Worm (Caenorhabditis elegans) whole organism, L3 larva: Measurements from ENCODE around the gene coa-4.

ENCODE experiments used
- R02D3.7 ChIP-seq: fragments of 150-350 bp; optimal IDR thresholded peaks from 2 replicates; lab custom pipeline; 2014; ENCODE audit warnings: missing biosample characterization, missing genetic modification characterization
- ZK546.5 ChIP-seq: sonication (generic microtip); optimal IDR thresholded peaks from 2 replicates; lab custom pipeline; 2017; ENCODE audit warnings: missing biosample characterization, missing genetic modification characterization
- aly-2 ChIP-seq: fragments of 150-350 bp; optimal IDR thresholded peaks from 2 replicates; lab custom pipeline; 2014; ENCODE audit warnings: missing biosample characterization, missing genetic modification characterization
- ceh-16 ChIP-seq: sonication (generic microtip); optimal IDR thresholded peaks from 2 replicates; lab custom pipeline; 2017; ENCODE audit warnings: missing biosample characterization, missing genetic modification characterization
- ceh-28 ChIP-seq: fragments of 150-350 bp; optimal IDR thresholded peaks from 2 replicates; lab custom pipeline; 2014; ENCODE audit warnings: missing biosample characterization, missing genetic modification reagents, missing genetic modification characterization
- ceh-9 ChIP-seq: sonication (generic microtip); optimal IDR thresholded peaks from 2 replicates; lab custom pipeline; 2018; ENCODE audit warnings: missing biosample characterization, missing genetic modification characterization
- daf-12 ChIP-seq: fragments of 150-350 bp; optimal IDR thresholded peaks from 2 replicates; lab custom pipeline; 2014; ENCODE audit warnings: missing biosample characterization, missing genetic modification reagents, missing genetic modification characterization
- egl-27 ChIP-seq: sonication (generic microtip); optimal IDR thresholded peaks from 4 replicates; lab custom pipeline; 2017; ENCODE audit warnings: missing biosample characterization, missing genetic modification reagents, missing genetic modification characterization
- egl-5 ChIP-seq: fragments of 150-350 bp; optimal IDR thresholded peaks from 2 replicates; lab custom pipeline; 2017; ENCODE audit warnings: missing biosample characterization, missing genetic modification reagents, missing genetic modification characterization, inconsistent platforms
- elt-1 ChIP-seq: fragments of 150-350 bp; optimal IDR thresholded peaks from 2 replicates; lab custom pipeline; 2014; ENCODE audit warnings: missing biosample characterization, missing genetic modification characterization
- elt-2 ChIP-seq: sonication (generic microtip); optimal IDR thresholded peaks from 2 replicates; lab custom pipeline; 2016; ENCODE audit warnings: missing genetic modification reagents, mild to moderate bottlenecking, missing genetic modification characterization, missing compliant biosample characterization
- elt-3 ChIP-seq, 3 experiments: fragments of 150-350 bp in 1 of 3; sonication (generic microtip) in 2 of 3; optimal IDR thresholded peaks; 2 replicates in 2 of 3; 4 replicates in 1 of 3; lab custom pipeline; 2014 to 2017; ENCODE audit warnings: missing biosample characterization in 3 of 3, missing genetic modification characterization in 3 of 3
- eor-1 ChIP-seq, 2 experiments: fragments of 150-350 bp; optimal IDR thresholded peaks; 2 replicates each; lab custom pipeline; 2014 to 2018; ENCODE audit warnings: missing biosample characterization in 2 of 2, missing genetic modification characterization in 2 of 2
- fkh-10 ChIP-seq: sonication (generic microtip); optimal IDR thresholded peaks from 2 replicates; lab custom pipeline; 2017; ENCODE audit warnings: missing biosample characterization, missing genetic modification reagents, missing genetic modification characterization
- fkh-2 ChIP-seq: fragments of 150-350 bp; optimal IDR thresholded peaks from 2 replicates; lab custom pipeline; 2014; ENCODE audit warnings: missing biosample characterization, missing genetic modification reagents, missing genetic modification characterization
- hmg-11 ChIP-seq: sonication (generic microtip); optimal IDR thresholded peaks from 2 replicates; lab custom pipeline; 2016; ENCODE audit warnings: missing genetic modification characterization, missing compliant biosample characterization
- jun-1 ChIP-seq: fragments of 150-350 bp; optimal IDR thresholded peaks from 2 replicates; lab custom pipeline; 2014; ENCODE audit warnings: missing biosample characterization, missing genetic modification reagents, missing genetic modification characterization
- lsy-12 ChIP-seq: sonication (generic microtip); optimal IDR thresholded peaks from 2 replicates; lab custom pipeline; 2016; ENCODE audit warnings: mild to moderate bottlenecking, missing genetic modification characterization, missing compliant biosample characterization
- mdl-1 ChIP-seq: fragments of 150-350 bp; optimal IDR thresholded peaks from 2 replicates; lab custom pipeline; 2014; ENCODE audit warnings: missing biosample characterization, missing genetic modification characterization
- mml-1 ChIP-seq: fragments of 150-350 bp; sonication (generic microtip); optimal IDR thresholded peaks from 3 replicates; lab custom pipeline; 2014; ENCODE audit warnings: missing biosample characterization, missing genetic modification characterization
- nfya-1 ChIP-seq: sonication (generic microtip); optimal IDR thresholded peaks from 2 replicates; lab custom pipeline; 2017; ENCODE audit warnings: missing genetic modification characterization, mild to moderate bottlenecking, missing compliant biosample characterization, antibody characterized with exemption, moderate library complexity; ENCODE audit not compliant: insufficient read depth
- nhr-11 ChIP-seq: fragments of 150-350 bp; optimal IDR thresholded peaks from 2 replicates; lab custom pipeline; 2014; ENCODE audit warnings: missing biosample characterization, missing genetic modification characterization
- nhr-12 ChIP-seq: fragments of 150-350 bp; optimal IDR thresholded peaks from 2 replicates; lab custom pipeline; 2014; ENCODE audit warnings: missing biosample characterization, missing genetic modification characterization
- nhr-23 ChIP-seq: fragments of 150-350 bp; optimal IDR thresholded peaks from 2 replicates; lab custom pipeline; 2014; ENCODE audit warnings: missing biosample characterization, missing genetic modification reagents, missing genetic modification characterization
- nhr-237 ChIP-seq: fragments of 150-350 bp; optimal IDR thresholded peaks from 2 replicates; lab custom pipeline; 2014; ENCODE audit warnings: missing biosample characterization, missing genetic modification characterization
- nhr-25 ChIP-seq: sonication (generic microtip); optimal IDR thresholded peaks from 2 replicates; lab custom pipeline; 2017; ENCODE audit warnings: missing biosample characterization, missing genetic modification characterization
- nhr-43 ChIP-seq: sonication (generic microtip); optimal IDR thresholded peaks from 2 replicates; lab custom pipeline; 2016; ENCODE audit warnings: mild to moderate bottlenecking, missing genetic modification characterization, missing compliant biosample characterization; ENCODE audit not compliant: poor library complexity, severe bottlenecking
- nhr-77 ChIP-seq: fragments of 150-350 bp; optimal IDR thresholded peaks from 2 replicates; lab custom pipeline; 2014; ENCODE audit warnings: missing biosample characterization, missing genetic modification characterization
- pha-4 ChIP-seq: fragments of 150-350 bp; optimal IDR thresholded peaks from 2 replicates; lab custom pipeline; 2014; ENCODE audit warnings: missing biosample characterization, missing genetic modification reagents, missing genetic modification characterization
- pqm-1 ChIP-seq: fragments of 150-350 bp; optimal IDR thresholded peaks from 2 replicates; lab custom pipeline; 2017; ENCODE audit warnings: missing biosample characterization, missing genetic modification characterization, inconsistent platforms
- sea-2 ChIP-seq: fragments of 150-350 bp; sonication (generic microtip); optimal IDR thresholded peaks from 4 replicates; lab custom pipeline; 2014; ENCODE audit warnings: missing biosample characterization, missing genetic modification reagents, missing genetic modification characterization
- snpc-4 ChIP-seq: fragments of 150-350 bp; optimal IDR thresholded peaks from 2 replicates; lab custom pipeline; 2014; ENCODE audit warnings: missing biosample characterization, missing genetic modification characterization
- unc-39 ChIP-seq: sonication (generic microtip); optimal IDR thresholded peaks from 4 replicates; lab custom pipeline; 2017; ENCODE audit warnings: missing biosample characterization, missing genetic modification characterization
- unc-62 ChIP-seq: fragments of 150-350 bp; sonication (generic microtip); optimal IDR thresholded peaks from 4 replicates; lab custom pipeline; 2014; ENCODE audit warnings: missing biosample characterization, missing genetic modification reagents, missing genetic modification characterization
- ztf-4 ChIP-seq: fragments of 150-350 bp; optimal IDR thresholded peaks from 2 replicates; lab custom pipeline; 2014; ENCODE audit warnings: missing biosample characterization, missing genetic modification characterization

Gene coa-4

ce11 chrIV:9310935-9311566, 24.4 kb downstream of the coa-4 start:
- TF ChIP-seq mml-1 = no peak
- no peak for TF ChIP-seq ztf-4
- no peak for TF ChIP-seq nhr-25 (tag; lab: Kevin White, UChicago)
- TF ChIP-seq aly-2 (tag; lab: Kevin White, UChicago) = no peak
- no peak for TF ChIP-seq fkh-10 (GFP tag; lab: Kevin White, UChicago)
- TF ChIP-seq pqm-1 (tag; lab: Kevin White, UChicago) = peak; percentile 73
- peak; percentile 57 for TF ChIP-seq jun-1
- no peak for TF ChIP-seq fkh-2 (tag; lab: Kevin White, UChicago)
- TF ChIP-seq nhr-237 (tag; lab: Kevin White, UChicago) = no peak
- no peak for TF ChIP-seq elt-3 (tag; optimal IDR thresholded peaks at IDR 0.05; lab: Kevin White, UChicago)
- no peak for TF ChIP-seq snpc-4 (tag; lab: Kevin White, UChicago)
- TF ChIP-seq mdl-1 (tag; lab: Kevin White, UChicago) = no peak
- no peak for TF ChIP-seq egl-27
- TF ChIP-seq eor-1 (tag; optimal IDR thresholded peaks at IDR 0.05; lab: Kevin White, UChicago) = no peak
- no peak for TF ChIP-seq unc-62 (GFP tag; lab: Kevin White, UChicago)
- TF ChIP-seq ZK546.5 (tag; lab: Kevin White, UChicago) = no peak
- peak; percentile 89 for TF ChIP-seq elt-2
- TF ChIP-seq ceh-9 (tag; lab: Kevin White, UChicago) = no peak
- TF ChIP-seq R02D3.7 (tag; lab: Kevin White, UChicago) = no peak
- no peak for TF ChIP-seq egl-5 (tag; lab: Kevin White, UChicago)
- no peak for TF ChIP-seq lsy-12 (tag; lab: Kevin White, UChicago)
- no peak for TF ChIP-seq nhr-11 (tag; lab: Kevin White, UChicago)
- no peak for TF ChIP-seq nhr-12 (tag; lab: Kevin White, UChicago)
- TF ChIP-seq nhr-77 = no peak
- no peak for TF ChIP-seq unc-39 (tag; lab: Kevin White, UChicago)
- peak; percentile 3 for TF ChIP-seq pha-4 (tag; lab: Kevin White, UChicago)
- TF ChIP-seq nfya-1 = no peak
- TF ChIP-seq, all 47 proteins: peak for 4

DNA sequence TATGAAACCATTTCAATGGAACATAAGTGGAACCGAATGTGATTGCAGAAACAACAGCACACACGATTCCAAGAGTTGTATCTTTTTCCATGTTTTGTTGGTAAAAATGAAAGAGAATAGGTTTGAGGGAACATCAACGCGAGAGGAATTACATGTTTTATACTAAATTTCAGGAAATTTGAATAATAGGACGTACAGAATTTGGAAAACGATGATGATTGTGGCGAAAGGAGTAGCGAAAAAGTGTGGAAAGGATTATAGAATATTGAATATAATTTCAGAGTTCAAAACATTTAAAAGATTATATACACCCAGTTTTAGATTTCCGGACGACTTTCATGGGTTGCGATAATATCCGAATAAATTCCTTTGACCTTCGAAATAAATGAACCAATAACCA, 26.4 kb downstream of the coa-4 start, which contains the start of gene F49C12.6:
F49C12.6 (minus strand) TSS at position 101 of the 400 bp plus-strand sequence.
- TF ChIP-seq mml-1 (no peak), nhr-43 (tag; lab: Kevin White, UChicago) (no peak), ceh-16 (tag; lab: Kevin White, UChicago) (no peak), lsy-12 (tag; lab: Kevin White, UChicago) (no peak), ceh-28 (tag; lab: Kevin White, UChicago) (no peak), elt-1 (tag; lab: Kevin White, UChicago) (no peak)

ce11 chrIV:9304617-9305016, 30.8 kb downstream of the coa-4 start, which contains the start of gene F49C12.5:
F49C12.5 (plus strand) TSS chrIV:9304917.
- TF ChIP-seq aly-2 (tag; lab: Kevin White, UChicago) (no peak), elt-1 (tag; lab: Kevin White, UChicago) (no peak), egl-5 (tag; lab: Kevin White, UChicago) (no peak), nhr-43 (tag; lab: Kevin White, UChicago) (no peak), hmg-11 (no peak), daf-12 (tag; lab: Kevin White, UChicago) (no peak), nhr-23 (no peak), sea-2 (GFP tag; lab: Kevin White, UChicago) (no peak), nhr-77 (no peak)

DNA sequence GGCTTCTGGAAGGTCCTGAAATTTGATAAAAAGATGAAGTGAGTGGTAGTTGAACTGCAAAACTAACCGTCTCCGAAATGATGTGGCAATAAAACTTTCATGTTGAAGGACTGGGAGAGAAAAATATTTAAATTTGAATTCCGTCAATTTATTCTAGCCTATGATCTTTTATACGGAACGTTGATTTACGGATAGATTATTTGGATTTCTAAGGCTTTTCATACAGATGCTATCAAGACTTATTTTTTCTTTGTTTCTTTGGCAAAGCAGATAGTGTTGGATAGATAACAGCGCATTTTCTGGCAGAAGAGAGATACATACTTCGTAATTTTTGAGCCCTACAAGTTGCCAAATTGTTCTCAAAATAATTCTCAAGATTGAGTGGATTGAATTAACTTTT, 31.4 kb downstream of the coa-4 start, which contains the start of gene F49C12.4:
F49C12.4 (minus strand) TSS at position 101 of the 400 bp plus-strand sequence.
- TF ChIP-seq unc-39 (tag; lab: Kevin White, UChicago) = no peak
- no peak for TF ChIP-seq nhr-237 (tag; lab: Kevin White, UChicago)
- TF ChIP-seq nhr-77 = no peak
- no peak for TF ChIP-seq egl-27
